Worm (Caenorhabditis elegans) whole organism, L3 larva: ENCODE measurements around the gene wee-1.1.

Experiments
- aly-2 ChIP-seq: fragments of 150-350 bp; optimal IDR thresholded peaks from 2 replicates; lab custom pipeline; 2014; ENCODE audit warnings: missing biosample characterization, missing genetic modification characterization
- ceh-16 ChIP-seq: sonication (generic microtip); optimal IDR thresholded peaks from 2 replicates; lab custom pipeline; 2017; ENCODE audit warnings: missing biosample characterization, missing genetic modification characterization
- elt-2 ChIP-seq: sonication (generic microtip); optimal IDR thresholded peaks from 2 replicates; lab custom pipeline; 2016; ENCODE audit warnings: missing genetic modification reagents, mild to moderate bottlenecking, missing genetic modification characterization, missing compliant biosample characterization
- elt-3 ChIP-seq, 3 experiments: fragments of 150-350 bp in 1 of 3; sonication (generic microtip) in 2 of 3; optimal IDR thresholded peaks; 2 replicates in 2 of 3; 4 replicates in 1 of 3; lab custom pipeline; 2014 to 2017; ENCODE audit warnings: missing biosample characterization in 3 of 3, missing genetic modification characterization in 3 of 3
- fkh-10 ChIP-seq: sonication (generic microtip); optimal IDR thresholded peaks from 2 replicates; lab custom pipeline; 2017; ENCODE audit warnings: missing biosample characterization, missing genetic modification reagents, missing genetic modification characterization
- lin-15B ChIP-seq: fragments of 150-350 bp; optimal IDR thresholded peaks from 2 replicates; lab custom pipeline; 2014; ENCODE audit warnings: missing biosample characterization, missing genetic modification characterization
- nhr-43 ChIP-seq: sonication (generic microtip); optimal IDR thresholded peaks from 2 replicates; lab custom pipeline; 2016; ENCODE audit warnings: mild to moderate bottlenecking, missing genetic modification characterization, missing compliant biosample characterization; ENCODE audit not compliant: poor library complexity, severe bottlenecking
- nhr-67 ChIP-seq: fragments of 150-350 bp; optimal IDR thresholded peaks from 2 replicates; lab custom pipeline; 2014; ENCODE audit warnings: missing biosample characterization, missing genetic modification characterization
- nhr-77 ChIP-seq: fragments of 150-350 bp; optimal IDR thresholded peaks from 2 replicates; lab custom pipeline; 2014; ENCODE audit warnings: missing biosample characterization, missing genetic modification characterization
- skn-1 ChIP-seq: fragments of 150-350 bp; optimal IDR thresholded peaks from 2 replicates; lab custom pipeline; 2014; ENCODE audit warnings: missing biosample characterization, missing genetic modification characterization
- ztf-4 ChIP-seq: fragments of 150-350 bp; optimal IDR thresholded peaks from 2 replicates; lab custom pipeline; 2014; ENCODE audit warnings: missing biosample characterization, missing genetic modification characterization

- TF ChIP-seq elt-2 (tag; lab: Kevin White, UChicago): peak; percentile 53
- TF ChIP-seq nhr-67 (tag; lab: Kevin White, UChicago): no peak
- no peak for TF ChIP-seq lin-15B (tag; lab: Kevin White, UChicago)
- TF ChIP-seq elt-3 (tag; optimal IDR thresholded peaks at IDR 0.05; lab: Kevin White, UChicago): no peak
- no peak for TF ChIP-seq nhr-77 (tag; lab: Kevin White, UChicago)
- no peak for TF ChIP-seq ztf-4 (tag; lab: Kevin White, UChicago)
- no peak for TF ChIP-seq nhr-43 (tag; lab: Kevin White, UChicago)
- no peak for TF ChIP-seq aly-2 (tag; lab: Kevin White, UChicago)
- TF ChIP-seq fkh-10 (GFP tag; lab: Kevin White, UChicago): no peak
- TF ChIP-seq ceh-16 (tag; lab: Kevin White, UChicago): no peak
- no peak for TF ChIP-seq skn-1 (tag; lab: Kevin White, UChicago)
Observed at ce11 chrII:9607137-9607536, 23.8 kb upstream of the wee-1.1 start.
